Worm (Caenorhabditis elegans): ENCODE data around the gene nhr-229.

The nhr-229 gene

DNA sequence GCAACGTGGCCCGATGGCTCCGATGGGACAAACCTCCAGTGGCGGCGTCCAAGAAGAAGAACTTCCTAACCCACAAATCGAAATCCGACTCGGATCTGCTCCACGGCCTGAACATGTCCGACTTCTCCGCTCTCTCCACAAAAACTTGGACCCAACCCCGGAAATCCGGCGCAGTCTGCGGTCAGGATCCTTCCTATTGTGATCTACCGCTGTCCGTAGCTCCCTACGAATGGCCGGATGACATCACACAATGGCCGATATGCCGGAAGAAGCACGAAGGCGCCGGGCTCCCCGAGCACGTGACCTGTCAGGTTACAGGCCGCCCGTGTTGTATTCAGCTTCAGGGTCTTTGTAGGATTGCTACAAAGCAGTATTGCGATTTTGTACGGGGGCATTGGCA, 20.1 kb downstream of the nhr-229 start:
- no peak for TF ChIP-seq lin-11 (tag; optimal IDR thresholded peaks at IDR 0.05)
- TF ChIP-seq gmeb-1 (tag; optimal IDR thresholded peaks at IDR 0.05) = no peak
- TF ChIP-seq alr-1 (tag; optimal IDR thresholded peaks at IDR 0.05) = no peak
- no peak for TF ChIP-seq nhr-77 (tag; optimal IDR thresholded peaks at IDR 0.05)
- TF ChIP-seq F13H6.1 (tag; optimal IDR thresholded peaks at IDR 0.05) = no peak
- no peak for TF ChIP-seq lin-13 (GFP tag; optimal IDR thresholded peaks at IDR 0.05)
- TF ChIP-seq sma-9 (GFP tag; optimal IDR thresholded peaks at IDR 0.05) = no peak
- TF ChIP-seq sma-9 (tag; optimal IDR thresholded peaks at IDR 0.05) = no peak
- TF ChIP-seq aly-2 (tag; optimal IDR thresholded peaks at IDR 0.05) = no peak
- no peak for TF ChIP-seq ztf-4 (tag; optimal IDR thresholded peaks at IDR 0.05)
- TF ChIP-seq Y55F3AM.14 (GFP tag; optimal IDR thresholded peaks at IDR 0.05) = no peak
- TF ChIP-seq dmd-4 (tag; optimal IDR thresholded peaks at IDR 0.05) = no peak

DNA sequence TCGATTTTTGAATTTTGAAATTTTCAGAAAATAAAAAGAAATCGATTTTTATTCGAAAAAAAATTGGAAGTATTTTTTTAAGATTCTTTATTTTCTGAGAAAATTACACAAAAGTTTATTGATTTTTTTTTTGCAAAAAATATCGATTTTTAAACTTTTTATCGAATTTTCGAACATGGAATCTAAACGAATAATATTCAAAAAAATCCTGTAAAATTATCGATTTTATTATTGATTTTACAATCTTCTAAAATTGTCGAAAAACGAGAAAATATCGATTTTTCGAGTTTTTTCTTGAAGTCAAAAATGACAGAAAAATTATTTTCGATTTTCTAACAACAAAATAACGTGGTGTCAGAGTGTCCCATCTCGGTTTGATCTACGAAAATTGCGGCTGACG, 24.7 kb downstream of the nhr-229 start:
- no peak for TF ChIP-seq nhr-11 (tag; optimal IDR thresholded peaks at IDR 0.05)
- TF ChIP-seq zag-1 (tag; optimal IDR thresholded peaks at IDR 0.05) = no peak
- no peak for TF ChIP-seq nhr-12 (tag; optimal IDR thresholded peaks at IDR 0.05)
- no peak for TF ChIP-seq sma-3 (GFP tag; optimal IDR thresholded peaks at IDR 0.05)
- no peak for TF ChIP-seq fos-1 (tag; optimal IDR thresholded peaks at IDR 0.05)
- no peak for TF ChIP-seq elt-3 (tag; optimal IDR thresholded peaks at IDR 0.05)
- no peak for TF ChIP-seq skn-1 (tag; optimal IDR thresholded peaks at IDR 0.05)
- no peak for TF ChIP-seq ceh-16 (tag; optimal IDR thresholded peaks at IDR 0.05)
- no peak for TF ChIP-seq ZK546.5 (tag; optimal IDR thresholded peaks at IDR 0.05)
- TF ChIP-seq dmd-4 (tag; optimal IDR thresholded peaks at IDR 0.05) = no peak
- TF ChIP-seq unc-55 (GFP tag; optimal IDR thresholded peaks at IDR 0.05) = no peak

DNA sequence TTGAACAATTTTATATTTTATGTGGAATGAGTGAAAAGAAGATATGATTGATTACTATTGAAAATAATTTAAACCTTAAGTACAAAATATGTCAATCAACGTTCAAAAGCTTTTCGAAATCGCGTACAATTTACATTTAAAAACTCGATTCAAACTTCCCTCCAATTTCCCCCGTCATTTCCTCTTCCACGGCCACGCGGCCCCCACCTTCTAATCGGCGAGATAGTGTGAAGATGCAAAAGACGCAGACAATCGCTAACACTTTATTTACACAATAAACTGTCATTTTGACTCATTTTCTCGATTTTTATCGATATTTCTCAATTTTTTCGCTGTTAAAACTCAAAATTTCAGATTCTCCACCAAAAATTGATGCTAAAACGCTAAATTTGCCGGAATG, 35.0 kb downstream of the nhr-229 start, which contains the start of gene rom-4:
Gene rom-4 (plus strand): TSS at position 398 of the 400 bp plus-strand sequence.
- TF ChIP-seq Y55F3AM.14 (GFP tag; optimal IDR thresholded peaks at IDR 0.05) = no peak
- peak; percentile 68 for TF ChIP-seq unc-55 (GFP tag; optimal IDR thresholded peaks at IDR 0.05)
- TF ChIP-seq ama-1 (optimal IDR thresholded peaks at IDR 0.05) = no peak
- no peak for TF ChIP-seq sem-4 (tag; optimal IDR thresholded peaks at IDR 0.05)
- no peak for TF ChIP-seq ztf-4 (tag; optimal IDR thresholded peaks at IDR 0.05)
- TF ChIP-seq fos-1 (tag; optimal IDR thresholded peaks at IDR 0.05) = peak; percentile 66
- no peak for TF ChIP-seq ztf-1 (GFP tag; conservative IDR thresholded peaks at IDR 0.05)
- TF ChIP-seq nhr-237 (tag; optimal IDR thresholded peaks at IDR 0.05) = no peak
- TF ChIP-seq skn-1 (tag; optimal IDR thresholded peaks at IDR 0.05) = no peak
- no peak for TF ChIP-seq nhr-129 (tag; optimal IDR thresholded peaks at IDR 0.05)
- no peak for TF ChIP-seq alr-1 (tag; optimal IDR thresholded peaks at IDR 0.05)
- no peak for TF ChIP-seq nhr-12 (tag; optimal IDR thresholded peaks at IDR 0.05)
- TF ChIP-seq nhr-77 (tag; optimal IDR thresholded peaks at IDR 0.05) = no peak
- TF ChIP-seq gmeb-1 (tag; optimal IDR thresholded peaks at IDR 0.05) = peak; percentile 95
- no peak for TF ChIP-seq egl-27 (tag; optimal IDR thresholded peaks at IDR 0.05)
- TF ChIP-seq dmd-4 (tag; optimal IDR thresholded peaks at IDR 0.05) = no peak
- TF ChIP-seq snpc-4 (tag; optimal IDR thresholded peaks at IDR 0.05) = no peak
- no peak for TF ChIP-seq mbf-1 (tag; optimal IDR thresholded peaks at IDR 0.05)
- no peak for TF ChIP-seq unc-39 (tag; optimal IDR thresholded peaks at IDR 0.05)
- TF ChIP-seq nhr-21 (tag; optimal IDR thresholded peaks at IDR 0.05) = peak; percentile 32
- TF ChIP-seq nhr-25 (tag; optimal IDR thresholded peaks at IDR 0.05) = peak; percentile 44
- no peak for TF ChIP-seq unc-62 (GFP tag; optimal IDR thresholded peaks at IDR 0.05)
- no peak for TF ChIP-seq ceh-82 (tag; optimal IDR thresholded peaks at IDR 0.05)
- TF ChIP-seq nhr-11 (tag; optimal IDR thresholded peaks at IDR 0.05) = no peak
- TF ChIP-seq elt-1 (tag; optimal IDR thresholded peaks at IDR 0.05) = no peak
- TF ChIP-seq ZK546.5 (tag; optimal IDR thresholded peaks at IDR 0.05) = no peak
- peak; percentile 48 for TF ChIP-seq lin-13 (GFP tag; optimal IDR thresholded peaks at IDR 0.05)
- no peak for TF ChIP-seq nhr-6 (tag; optimal IDR thresholded peaks at IDR 0.05)
- TF ChIP-seq aly-2 (tag; optimal IDR thresholded peaks at IDR 0.05) = no peak
- peak; percentile 45 to 76 for TF ChIP-seq lsy-2 (tag; optimal IDR thresholded peaks at IDR 0.05)
- peak; percentile 22 for TF ChIP-seq crh-2 (tag; optimal IDR thresholded peaks at IDR 0.05)
- no peak for TF ChIP-seq peb-1 (tag; optimal IDR thresholded peaks at IDR 0.05)
- no peak for TF ChIP-seq ztf-11 (tag; optimal IDR thresholded peaks at IDR 0.05)
- no peak for TF ChIP-seq mdl-1 (tag; optimal IDR thresholded peaks at IDR 0.05)
- TF ChIP-seq blmp-1 (tag; optimal IDR thresholded peaks at IDR 0.05; ENCODE audit: insufficient read depth) = no peak
- no peak for TF ChIP-seq nhr-10 (tag; optimal IDR thresholded peaks at IDR 0.05)
- peak; percentile 9 for TF ChIP-seq mab-5 (tag; optimal IDR thresholded peaks at IDR 0.05)
- no peak for TF ChIP-seq sma-9 (GFP tag; optimal IDR thresholded peaks at IDR 0.05)
- no peak for TF ChIP-seq sma-9 (tag; optimal IDR thresholded peaks at IDR 0.05)
- no peak for TF ChIP-seq nhr-23 (tag; optimal IDR thresholded peaks at IDR 0.05)
- TF ChIP-seq lin-39 (tag; optimal IDR thresholded peaks at IDR 0.05) = no peak
- peak; percentile 75 for TF ChIP-seq sma-3 (GFP tag; optimal IDR thresholded peaks at IDR 0.05)
- TF ChIP-seq R02D3.7 (tag; optimal IDR thresholded peaks at IDR 0.05) = no peak
- TF ChIP-seq ceh-16 (tag; optimal IDR thresholded peaks at IDR 0.05) = no peak
- TF ChIP-seq elt-3 (tag; optimal IDR thresholded peaks at IDR 0.05) = no peak
- peak; percentile 9 for TF ChIP-seq lin-11 (tag; optimal IDR thresholded peaks at IDR 0.05)
- TF ChIP-seq zag-1 (tag; optimal IDR thresholded peaks at IDR 0.05) = no peak
- peak; percentile 79 for TF ChIP-seq C34F6.9 (tag; optimal IDR thresholded peaks at IDR 0.05)
- peak; percentile 66 for TF ChIP-seq F13H6.1 (tag; optimal IDR thresholded peaks at IDR 0.05)

Measured in whole organism, L2 larva.